Worm (Caenorhabditis elegans) whole organism, young adult: Measurements from ENCODE around the gene skr-7.

Experiments used
- C17E4.6 ChIP-seq: fragments of 200-800 bp; sonication (Bioruptor generic); IDR thresholded peaks from 2 replicates; pipeline ENCODE4 v1.3.6; 2022; ENCODE audit warnings: missing genetic modification reagents, missing genetic modification characterization, missing compliant biosample characterization
- K11D2.4 ChIP-seq: fragments of 200-800 bp; sonication (Bioruptor generic); IDR thresholded peaks from 2 replicates; pipeline ENCODE4 v1.3.6; 2022; ENCODE audit warnings: missing genetic modification reagents, missing genetic modification characterization, missing compliant biosample characterization
- K12H6.12 ChIP-seq: fragments of 200-800 bp; sonication (Bioruptor generic); optimal IDR thresholded peaks from 2 replicates; lab custom pipeline; 2018; ENCODE audit warnings: mild to moderate bottlenecking, missing genetic modification characterization, missing compliant biosample characterization
- ama-1 ChIP-seq, 3 experiments: fragments of 150-350 bp in 1 of 3; sonication (generic microtip) in 2 of 3; optimal IDR thresholded peaks; 2 replicates each; lab custom pipeline; 2014 to 2018; ENCODE audit warnings: missing biosample characterization in 2 of 3, missing genetic modification characterization in 2 of 3, missing genetic modification reagents in 2 of 3
- ceh-100 ChIP-seq: fragments of 200-800 bp; sonication (Bioruptor generic); IDR thresholded peaks from 2 replicates; pipeline ENCODE4 v1.3.6; 2022; ENCODE audit warnings: missing genetic modification reagents, missing genetic modification characterization, missing compliant biosample characterization
- dpff-1 ChIP-seq: sonication (generic microtip); optimal IDR thresholded peaks from 2 replicates; lab custom pipeline; 2017; ENCODE audit warnings: mild to moderate bottlenecking, missing genetic modification characterization, missing compliant biosample characterization
- efl-1 ChIP-seq: fragments of 150-350 bp; optimal IDR thresholded peaks from 2 replicates; lab custom pipeline; 2014; ENCODE audit warnings: missing biosample characterization, missing genetic modification reagents, missing genetic modification characterization
- ets-4 ChIP-seq: fragments of 200-800 bp; sonication (Bioruptor generic); optimal IDR thresholded peaks from 2 replicates; lab custom pipeline; 2018; ENCODE audit warnings: mild to moderate bottlenecking, missing genetic modification characterization, missing compliant biosample characterization
- lin-40 ChIP-seq: sonication (generic microtip); optimal IDR thresholded peaks from 2 replicates; lab custom pipeline; 2016; ENCODE audit warnings: missing genetic modification characterization, mild to moderate bottlenecking, missing compliant biosample characterization, missing genotype, missing genetic modification reagents
- nhr-90 ChIP-seq: sonication (generic microtip); optimal IDR thresholded peaks from 2 replicates; lab custom pipeline; 2016; ENCODE audit warnings: missing genotype, mild to moderate bottlenecking, missing genetic modification characterization, missing compliant biosample characterization
- sdz-38 ChIP-seq: sonication (generic microtip); optimal IDR thresholded peaks from 2 replicates; lab custom pipeline; 2016; ENCODE audit warnings: missing genotype, missing genetic modification characterization, missing compliant biosample characterization
- unc-130 ChIP-seq: sonication (generic microtip); optimal IDR thresholded peaks from 2 replicates; lab custom pipeline; 2016; ENCODE audit warnings: missing genetic modification reagents, missing genetic modification characterization, missing compliant biosample characterization

DNA sequence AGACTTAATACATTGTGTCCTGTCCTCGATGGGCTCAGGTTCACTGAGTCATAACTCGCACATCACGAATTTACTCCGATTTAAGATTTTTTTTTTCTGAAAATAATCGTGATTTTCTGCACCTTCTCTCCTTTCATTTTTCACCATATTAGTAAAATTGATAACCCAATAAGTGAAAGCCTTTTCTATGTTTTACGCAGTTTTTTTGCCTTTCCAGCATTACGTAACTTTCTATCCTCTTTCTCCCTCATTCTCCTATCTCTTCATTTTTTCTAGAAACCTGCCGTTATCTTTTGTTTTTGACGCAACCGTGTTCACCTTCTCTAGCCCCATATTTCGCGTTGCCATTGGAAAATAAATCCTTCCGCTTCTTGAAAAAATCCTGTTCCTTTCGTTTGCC lies 15.0 kb downstream of the skr-7 start:
- TF ChIP-seq dpff-1 (tag; lab: Kevin White, UChicago), result no peak
- TF ChIP-seq efl-1, result no peak
- TF ChIP-seq ama-1 (optimal IDR thresholded peaks at IDR 0.05; lab: Kevin White, UChicago), result no peak
- no peak for TF ChIP-seq ama-1 (GFP tag; optimal IDR thresholded peaks at IDR 0.05; lab: Kevin White, UChicago)
- no peak for TF ChIP-seq K12H6.12
- TF ChIP-seq nhr-90, result no peak
- TF ChIP-seq ceh-100 (GFP tag; lab: Robert Waterston, UW), result no peak
- TF ChIP-seq ets-4 (GFP tag; lab: Kevin White, UChicago), result no peak
- TF ChIP-seq unc-130 (GFP tag; lab: Kevin White, UChicago), result no peak
- no peak for TF ChIP-seq K11D2.4 (GFP tag; lab: Robert Waterston, UW)
- no peak for TF ChIP-seq C17E4.6 (GFP tag; lab: Robert Waterston, UW)
- no peak for TF ChIP-seq sdz-38 (tag; lab: Kevin White, UChicago)
- TF ChIP-seq lin-40 (tag; lab: Kevin White, UChicago), result no peak
